Fruit fly (Drosophila melanogaster) whole organism, prepupa: Measurements from ENCODE around the gene CG34183.

Experiments used
- Blimp-1 ChIP-seq: fragments of 200-800 bp; sonication (Bioruptor generic); optimal IDR thresholded peaks from 3 replicates; lab custom pipeline; 2017; ENCODE audit warnings: missing biosample characterization, missing genetic modification characterization, mild to moderate bottlenecking, moderate library complexity, missing genetic modification reagents
- CG10631 ChIP-seq: fragments of 200-800 bp; sonication (Bioruptor generic); optimal IDR thresholded peaks from 2 replicates; lab custom pipeline; 2016; ENCODE audit warnings: missing biosample characterization, missing genetic modification characterization
- CG10669 ChIP-seq: fragments of 200-800 bp; sonication (Bioruptor generic); optimal IDR thresholded peaks from 3 replicates; lab custom pipeline; 2018; ENCODE audit warnings: missing biosample characterization, mild to moderate bottlenecking, missing genetic modification characterization, moderate library complexity
- CG11294 ChIP-seq: fragments of 200-800 bp; sonication (Bioruptor generic); IDR thresholded peaks from 2 replicates; pipeline ENCODE4 v1.3.6; 2022; ENCODE audit warnings: missing biosample characterization, missing genetic modification characterization
- CG1621 ChIP-seq: fragments of 200-800 bp; sonication (Bioruptor generic); optimal IDR thresholded peaks from 3 replicates; lab custom pipeline; 2018; ENCODE audit warnings: missing biosample characterization, mild to moderate bottlenecking, missing genetic modification characterization
- CG16779 ChIP-seq: fragments of 200-800 bp; sonication (Bioruptor generic); optimal IDR thresholded peaks from 3 replicates; lab custom pipeline; 2017; ENCODE audit warnings: missing biosample characterization, mild to moderate bottlenecking, missing genetic modification characterization
- CG3032 ChIP-seq: fragments of 200-800 bp; optimal IDR thresholded peaks from 2 replicates; lab custom pipeline; 2019; ENCODE audit warnings: missing biosample characterization, mild to moderate bottlenecking, missing genetic modification characterization, moderate library complexity
- CG31627 ChIP-seq: fragments of 200-800 bp; sonication (Bioruptor generic); optimal IDR thresholded peaks from 3 replicates; lab custom pipeline; 2016; ENCODE audit warnings: missing biosample characterization, missing genetic modification characterization
- CG32006 ChIP-seq: fragments of 200-800 bp; sonication (Bioruptor generic); optimal IDR thresholded peaks from 3 replicates; lab custom pipeline; 2017; ENCODE audit warnings: missing biosample characterization, mild to moderate bottlenecking, missing genetic modification characterization
- CG3919 ChIP-seq: fragments of 200-800 bp; sonication (Bioruptor generic); optimal IDR thresholded peaks from 3 replicates; lab custom pipeline; 2016; ENCODE audit warnings: missing biosample characterization, missing genetic modification characterization
- CG4318 ChIP-seq: fragments of 200-800 bp; sonication (Bioruptor generic); optimal IDR thresholded peaks from 3 replicates; lab custom pipeline; 2017; ENCODE audit warnings: missing biosample characterization, mild to moderate bottlenecking, missing genetic modification characterization
- CG6792 ChIP-seq: fragments of 200-800 bp; sonication (Bioruptor generic); optimal IDR thresholded peaks from 3 replicates; lab custom pipeline; 2016; ENCODE audit warnings: missing biosample characterization, missing genetic modification characterization
- CG6808 ChIP-seq: fragments of 200-800 bp; sonication (Bioruptor generic); optimal IDR thresholded peaks from 3 replicates; lab custom pipeline; 2017; ENCODE audit warnings: missing biosample characterization, missing genetic modification characterization, mild to moderate bottlenecking, moderate library complexity, missing genetic modification reagents
- CG7368 ChIP-seq: fragments of 200-800 bp; sonication (Bioruptor generic); optimal IDR thresholded peaks from 3 replicates; lab custom pipeline; 2016; ENCODE audit warnings: missing biosample characterization, missing genetic modification characterization
- CG8119 ChIP-seq: fragments of 200-800 bp; sonication (Bioruptor generic); IDR thresholded peaks from 3 replicates; pipeline ENCODE4 v1.3.6; 2022; ENCODE audit warnings: missing biosample characterization, missing genetic modification characterization
- Eip75B ChIP-seq: fragments of 200-800 bp; sonication (Bioruptor generic); optimal IDR thresholded peaks from 3 replicates; lab custom pipeline; 2016; ENCODE audit warnings: missing biosample characterization, missing genetic modification characterization
- Eip78C ChIP-seq: fragments of 200-800 bp; sonication (Bioruptor generic); peaks from one replicate; lab custom pipeline; 2016; ENCODE audit warnings: missing biosample characterization, missing genetic modification characterization
- Ets96B ChIP-seq: fragments of 200-800 bp; optimal IDR thresholded peaks from 2 replicates; lab custom pipeline; 2019; ENCODE audit warnings: missing biosample characterization, mild to moderate bottlenecking, missing genetic modification characterization, moderate library complexity
- Gug ChIP-seq: fragments of 200-800 bp; sonication (Bioruptor generic); IDR thresholded peaks from 2 replicates; pipeline ENCODE4 v1.3.6; 2022; ENCODE audit warnings: missing biosample characterization, missing genetic modification characterization
- Hr38 ChIP-seq: sonication (Bioruptor generic); optimal IDR thresholded peaks from 2 replicates; lab custom pipeline; 2016; ENCODE audit warnings: missing biosample characterization, missing genetic modification characterization
- Hr39 ChIP-seq: fragments of 200-800 bp; sonication (Bioruptor generic); optimal IDR thresholded peaks from 2 replicates; lab custom pipeline; 2016; ENCODE audit warnings: missing biosample characterization, missing genetic modification characterization
- Hr4 ChIP-seq: fragments of 200-800 bp; sonication (Bioruptor generic); optimal IDR thresholded peaks from 3 replicates; lab custom pipeline; 2016; ENCODE audit warnings: missing biosample characterization, missing genetic modification characterization
- Lpt ChIP-seq: fragments of 200-800 bp; sonication (Bioruptor generic); optimal IDR thresholded peaks from 3 replicates; lab custom pipeline; 2016; ENCODE audit warnings: missing biosample characterization, missing genetic modification characterization
- Met ChIP-seq: fragments of 200-800 bp; sonication (Bioruptor generic); optimal IDR thresholded peaks from 3 replicates; lab custom pipeline; 2016; ENCODE audit warnings: missing biosample characterization, missing genetic modification characterization
- OdsH ChIP-seq: fragments of 200-800 bp; sonication (Bioruptor generic); optimal IDR thresholded peaks from 3 replicates; lab custom pipeline; 2016; ENCODE audit warnings: missing biosample characterization, missing genetic modification characterization
- Smox ChIP-seq: fragments of 200-800 bp; sonication (Bioruptor generic); optimal IDR thresholded peaks from 3 replicates; lab custom pipeline; 2016; ENCODE audit warnings: missing biosample characterization, missing genetic modification characterization
- Sox102F ChIP-seq: fragments of 200-800 bp; sonication (Bioruptor generic); optimal IDR thresholded peaks from 2 replicates; lab custom pipeline; 2016; ENCODE audit warnings: missing biosample characterization, mild to moderate bottlenecking, missing genetic modification characterization
- Sox14 ChIP-seq: fragments of 200-800 bp; sonication (Bioruptor generic); optimal IDR thresholded peaks from 3 replicates; lab custom pipeline; 2016; ENCODE audit warnings: missing biosample characterization, missing genetic modification characterization
- Sox15 ChIP-seq: fragments of 200-800 bp; sonication (Bioruptor generic); optimal IDR thresholded peaks from 3 replicates; lab custom pipeline; 2016; ENCODE audit warnings: missing biosample characterization, missing genetic modification characterization
- achi ChIP-seq: fragments of 200-800 bp; sonication (Bioruptor generic); optimal IDR thresholded peaks from 3 replicates; lab custom pipeline; 2016; ENCODE audit warnings: missing biosample characterization, missing genetic modification characterization
- acj6 ChIP-seq: fragments of 200-800 bp; sonication (Bioruptor generic); optimal IDR thresholded peaks from 3 replicates; lab custom pipeline; 2016; ENCODE audit warnings: missing biosample characterization, missing genetic modification characterization
- cyc ChIP-seq: fragments of 200-800 bp; sonication (Bioruptor generic); optimal IDR thresholded peaks from 3 replicates; lab custom pipeline; 2016; ENCODE audit warnings: missing biosample characterization, missing genetic modification characterization
- dsx ChIP-seq: fragments of 200-800 bp; optimal IDR thresholded peaks from 3 replicates; lab custom pipeline; 2019; ENCODE audit warnings: missing biosample characterization, mild to moderate bottlenecking, missing genetic modification characterization, moderate library complexity; ENCODE audit not compliant: poor library complexity, severe bottlenecking
- eg ChIP-seq: fragments of 200-800 bp; sonication (Bioruptor generic); IDR thresholded peaks from 3 replicates; pipeline ENCODE4 v1.3.6; 2022; ENCODE audit warnings: missing biosample characterization, missing genetic modification characterization
- esn ChIP-seq: fragments of 200-800 bp; sonication (Bioruptor generic); optimal IDR thresholded peaks from 2 replicates; lab custom pipeline; 2016; ENCODE audit warnings: missing biosample characterization, mild to moderate bottlenecking, missing genetic modification characterization, moderate library complexity
- fd59A ChIP-seq: fragments of 200-800 bp; sonication (Bioruptor generic); optimal IDR thresholded peaks from 2 replicates; lab custom pipeline; 2017; ENCODE audit warnings: missing biosample characterization, mild to moderate bottlenecking, missing genetic modification characterization, missing genetic modification reagents
- fkh ChIP-seq: fragments of 200-800 bp; sonication (Bioruptor generic); optimal IDR thresholded peaks from 3 replicates; lab custom pipeline; 2017; ENCODE audit warnings: missing biosample characterization, mild to moderate bottlenecking, missing genetic modification characterization, moderate library complexity
- lz ChIP-seq: fragments of 200-800 bp; sonication (Bioruptor generic); optimal IDR thresholded peaks from 3 replicates; lab custom pipeline; 2016; ENCODE audit warnings: missing biosample characterization, missing genetic modification characterization
- net ChIP-seq: fragments of 200-800 bp; sonication (Bioruptor generic); optimal IDR thresholded peaks from 3 replicates; lab custom pipeline; 2016; ENCODE audit warnings: missing biosample characterization, missing genetic modification characterization
- pdm3 ChIP-seq: fragments of 200-800 bp; sonication (Bioruptor generic); optimal IDR thresholded peaks from 3 replicates; lab custom pipeline; 2016; ENCODE audit warnings: missing biosample characterization, missing genetic modification characterization
- spab ChIP-seq: fragments of 200-800 bp; sonication (Bioruptor generic); optimal IDR thresholded peaks from 2 replicates; lab custom pipeline; 2017; ENCODE audit warnings: missing biosample characterization, mild to moderate bottlenecking, missing genetic modification characterization, missing genetic modification reagents
- ss ChIP-seq, 2 experiments: fragments of 200-800 bp; sonication (Bioruptor generic); optimal IDR thresholded peaks; 2 replicates in 1 of 2; 3 replicates in 1 of 2; lab custom pipeline; 2017 to 2018; ENCODE audit warnings: mild to moderate bottlenecking in 2 of 2, missing biosample characterization in 2 of 2, missing genetic modification characterization in 2 of 2, moderate library complexity in 1 of 2
- svp ChIP-seq: fragments of 200-800 bp; sonication (Bioruptor generic); peaks from one replicate; lab custom pipeline; 2016; ENCODE audit warnings: missing biosample characterization, missing genetic modification characterization
- topi ChIP-seq: fragments of 200-800 bp; sonication (Bioruptor generic); optimal IDR thresholded peaks from 3 replicates; lab custom pipeline; 2016; ENCODE audit warnings: missing biosample characterization, missing genetic modification characterization

The CG34183 gene

DNA sequence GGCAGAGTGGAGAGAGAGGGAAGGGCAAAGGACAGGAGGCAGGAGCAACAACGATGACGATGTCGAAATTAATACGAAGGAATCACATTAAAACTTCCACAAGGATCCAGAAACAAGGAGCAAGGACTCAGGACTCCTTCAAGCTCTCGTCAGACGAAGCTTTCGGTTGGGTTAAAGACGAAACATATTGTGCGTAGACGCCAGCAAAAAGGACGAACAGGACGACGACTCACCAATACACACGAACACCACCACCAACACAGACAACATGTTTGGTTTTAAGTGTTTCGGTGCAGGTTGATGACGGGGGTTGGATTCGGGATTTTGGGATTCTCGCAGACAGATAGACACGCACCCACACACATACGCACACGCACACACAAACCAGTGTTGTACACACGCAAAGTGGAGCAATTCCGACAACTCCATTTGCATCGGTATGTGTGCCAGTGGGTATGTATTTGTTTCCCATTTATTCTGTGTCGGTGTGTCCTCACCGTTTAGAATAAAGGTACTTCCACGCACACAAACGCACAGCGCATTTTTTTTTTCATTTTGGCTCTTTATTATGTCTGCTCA is 8.1 kb downstream of the CG34183 start:
- TF ChIP-seq CG10669 (GFP tag; lab: Kevin White, UChicago) = no peak
- TF ChIP-seq Sox14 (GFP tag; lab: Kevin White, UChicago) = no peak
- TF ChIP-seq CG3919 (GFP tag; lab: Kevin White, UChicago) = no peak
- TF ChIP-seq CG6792 (GFP tag; lab: Kevin White, UChicago) = no peak
- no peak for TF ChIP-seq Eip78C (GFP tag; lab: Kevin White, UChicago)
- TF ChIP-seq svp (GFP tag; lab: Kevin White, UChicago) = no peak
- no peak for TF ChIP-seq Lpt
- TF ChIP-seq CG11294 (GFP tag; lab: Robert Waterston, UW) = no peak
- TF ChIP-seq CG1621 (tag; lab: Kevin White, UChicago) = no peak
- no peak for TF ChIP-seq cyc (GFP tag; lab: Kevin White, UChicago)
- no peak for TF ChIP-seq lz
- TF ChIP-seq Gug (GFP tag; lab: Robert Waterston, UW) = no peak
- no peak for TF ChIP-seq Sox102F (GFP tag; lab: Kevin White, UChicago)

- TF ChIP-seq CG7368 (no peak), CG16779 (tag; lab: Kevin White, UChicago) (no peak), pdm3 (peak; percentile 35), ss (GFP tag; optimal IDR thresholded peaks at IDR 0.05; lab: Kevin White, UChicago) (peak in 1 of 2 experiments; percentile 47), Met (peak; percentile 31), svp (GFP tag; lab: Kevin White, UChicago) (peak; percentile 69), Hr38 (GFP tag; lab: Kevin White, UChicago) (no peak), OdsH (peak; percentile 7), achi (GFP tag; lab: Kevin White, UChicago) (peak; percentile 14), CG3032 (tag; lab: Kevin White, UChicago) (peak; percentile 37), Ets96B (tag; lab: Kevin White, UChicago) (peak; percentile 43), topi (GFP tag; lab: Kevin White, UChicago) (peak; percentile 22), Blimp-1 (GFP tag; lab: Kevin White, UChicago) (no peak), Smox (GFP tag; lab: Kevin White, UChicago) (peak; percentile 29), acj6 (GFP tag; lab: Kevin White, UChicago) (peak; percentile 26), CG8119 (GFP tag; lab: Robert Waterston, UW) (no peak), CG6808 (GFP tag; lab: Kevin White, UChicago) (peak; percentile 26), esn (GFP tag; lab: Kevin White, UChicago) (no peak), Hr39 (GFP tag; lab: Kevin White, UChicago) (peak; percentile 26), fkh (GFP tag; lab: Kevin White, UChicago) (no peak), Eip75B (GFP tag; lab: Kevin White, UChicago) (peak; percentile 15), Sox102F (GFP tag; lab: Kevin White, UChicago) (peak; percentile 4), Eip78C (GFP tag; lab: Kevin White, UChicago) (peak; percentile 77), Gug (GFP tag; lab: Robert Waterston, UW) (no peak), CG10669 (GFP tag; lab: Kevin White, UChicago) (peak; percentile 48), CG3919 (GFP tag; lab: Kevin White, UChicago) (peak; percentile 39), fd59A (peak; percentile 22), CG6792 (GFP tag; lab: Kevin White, UChicago) (peak; percentile 28), CG32006 (GFP tag; lab: Kevin White, UChicago) (peak; percentile 47), CG10631 (peak; percentile 20), Sox14 (GFP tag; lab: Kevin White, UChicago) (peak; percentile 6), dsx (peak; percentile 2), net (GFP tag; lab: Kevin White, UChicago) (peak; percentile 9), Sox15 (GFP tag; lab: Kevin White, UChicago) (no peak), lz (peak; percentile 9), Hr4 (GFP tag; lab: Kevin White, UChicago) (peak; percentile 32), CG31627 (peak; percentile 18), eg (no peak), CG4318 (GFP tag; lab: Kevin White, UChicago) (peak; percentile 10), cyc (GFP tag; lab: Kevin White, UChicago) (peak; percentile 34), spab (GFP tag; lab: Kevin White, UChicago) (peak; percentile 26)
Measured at dm6 chr2L:9864337-9864736, 26.2 kb downstream of the CG34183 start.
